Fruit fly (Drosophila melanogaster) Kc167 (cell line): ENCODE measurements around the gene CG9698.

ENCODE experiments used
- Myc ChIP-seq: fragments of >200 bp; optimal IDR thresholded peaks from 2 replicates; lab custom pipeline; 2017; ENCODE audit warnings: missing external identifiers
- Sin3A ChIP-seq: fragments of >200 bp; optimal IDR thresholded peaks from 2 replicates; lab custom pipeline; 2018; ENCODE audit warnings: missing external identifiers
- h ChIP-seq: fragments of >200 bp; optimal IDR thresholded peaks from 3 replicates; lab custom pipeline; 2018; ENCODE audit warnings: missing external identifiers
- insv ChIP-seq: fragments of >200 bp; optimal IDR thresholded peaks from 3 replicates; lab custom pipeline; 2018; ENCODE audit warnings: missing external identifiers
- psq ChIP-seq: fragments of >200 bp; optimal IDR thresholded peaks from 2 replicates; lab custom pipeline; 2017; ENCODE audit warnings: missing external identifiers
- ttk ChIP-seq: sonication (Bioruptor generic); optimal IDR thresholded peaks from 2 replicates; lab custom pipeline; 2017; ENCODE audit warnings: missing external identifiers

CG9698 gene

DNA sequence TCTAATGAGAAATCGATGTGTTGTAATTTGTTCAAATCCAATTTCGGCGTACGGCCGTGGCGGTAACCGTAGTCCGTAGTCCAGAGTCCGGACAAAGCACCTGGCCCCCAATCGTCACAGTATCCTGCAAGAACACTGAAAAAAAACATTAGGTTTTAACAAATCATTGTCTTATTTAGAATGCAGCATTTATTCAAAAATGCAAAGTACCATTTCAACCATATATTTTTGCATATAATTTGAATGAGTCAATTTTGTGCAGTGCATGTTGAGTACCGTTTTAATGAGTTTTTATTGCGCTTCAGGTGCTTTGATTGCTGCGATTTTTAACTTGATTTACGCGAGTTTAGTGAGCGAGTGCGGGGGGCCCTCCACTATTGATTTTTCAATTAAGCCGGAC is 46.6 kb downstream of the CG9698 start:
- TF ChIP-seq Myc (lab: Kevin White, UChicago): no peak
- TF ChIP-seq ttk: no peak
- TF ChIP-seq psq (lab: Kevin White, UChicago): no peak
- no peak for TF ChIP-seq h
- no peak for TF ChIP-seq Sin3A (lab: Kevin White, UChicago)
- TF ChIP-seq insv (lab: Kevin White, UChicago): no peak

DNA sequence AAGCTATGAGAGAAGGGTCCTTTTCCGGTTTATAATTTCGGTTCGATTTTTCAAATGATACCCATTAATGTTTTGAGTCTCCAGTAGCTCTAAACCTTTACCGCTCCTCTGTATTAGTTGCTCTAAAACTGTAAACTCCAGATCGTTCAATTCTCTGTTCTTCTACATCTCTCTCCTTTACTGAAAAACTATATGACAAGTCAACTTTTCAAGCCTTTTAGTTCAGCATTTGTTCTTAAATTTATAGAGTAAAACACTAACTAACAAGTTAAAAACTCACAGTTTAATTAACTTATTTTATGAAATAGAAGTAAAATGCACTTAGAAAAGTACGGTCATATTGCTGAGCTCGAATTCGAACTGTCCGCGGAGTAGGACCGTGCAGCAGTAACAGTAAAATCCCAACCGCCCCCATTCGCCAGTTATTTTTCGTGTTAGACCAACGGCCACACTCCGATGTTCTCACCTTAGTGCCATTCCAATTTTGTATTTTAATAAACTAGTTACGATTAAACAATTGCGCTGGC is 48.2 kb downstream of the CG9698 start:
- no peak for TF ChIP-seq insv (lab: Kevin White, UChicago)
- no peak for TF ChIP-seq h
- no peak for TF ChIP-seq Myc (lab: Kevin White, UChicago)
- TF ChIP-seq psq (lab: Kevin White, UChicago): no peak
- TF ChIP-seq Sin3A (lab: Kevin White, UChicago): no peak
- TF ChIP-seq ttk: no peak

DNA sequence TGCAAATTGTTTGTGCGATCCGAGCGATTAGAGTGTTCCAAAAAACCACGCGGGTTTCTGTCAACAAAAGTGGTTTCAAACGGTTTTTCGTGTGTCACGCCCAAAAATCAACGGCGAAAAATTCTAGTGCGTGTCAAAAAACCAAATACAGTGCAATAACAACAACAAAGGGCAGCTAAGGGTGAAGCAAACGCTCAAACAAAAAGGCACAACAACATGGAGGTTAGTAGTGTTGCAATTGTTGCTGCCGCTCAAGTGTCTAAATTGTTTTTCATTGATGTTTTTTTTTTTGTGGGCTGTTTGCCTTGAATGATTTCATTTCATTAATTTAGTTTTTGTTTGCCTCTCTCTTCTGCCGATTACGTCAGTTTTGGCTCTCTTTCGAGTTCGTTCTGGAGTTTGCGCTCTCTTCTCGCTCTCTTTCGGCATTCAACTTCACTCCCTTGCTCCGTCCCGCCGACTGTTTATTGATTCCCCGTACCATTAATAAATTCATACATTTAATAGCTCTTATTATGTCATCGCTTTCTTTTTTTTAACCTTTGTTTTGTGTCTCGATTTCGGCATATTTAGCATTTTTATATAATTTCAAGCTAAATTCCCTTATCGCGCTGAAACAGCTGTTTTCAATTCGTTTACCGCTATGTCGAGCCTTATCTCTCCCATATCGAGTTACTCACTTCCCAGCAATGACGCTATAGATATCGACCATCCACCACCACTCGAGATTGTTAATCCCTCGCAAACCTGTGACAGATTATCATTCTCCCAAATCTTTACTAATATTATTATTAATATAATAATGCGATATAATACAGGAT is 48.9 kb downstream of the CG9698 start:
- TF ChIP-seq Myc (lab: Kevin White, UChicago) (no peak), psq (lab: Kevin White, UChicago) (no peak), h (no peak), Sin3A (lab: Kevin White, UChicago) (no peak), insv (lab: Kevin White, UChicago) (no peak), ttk (no peak)

DNA sequence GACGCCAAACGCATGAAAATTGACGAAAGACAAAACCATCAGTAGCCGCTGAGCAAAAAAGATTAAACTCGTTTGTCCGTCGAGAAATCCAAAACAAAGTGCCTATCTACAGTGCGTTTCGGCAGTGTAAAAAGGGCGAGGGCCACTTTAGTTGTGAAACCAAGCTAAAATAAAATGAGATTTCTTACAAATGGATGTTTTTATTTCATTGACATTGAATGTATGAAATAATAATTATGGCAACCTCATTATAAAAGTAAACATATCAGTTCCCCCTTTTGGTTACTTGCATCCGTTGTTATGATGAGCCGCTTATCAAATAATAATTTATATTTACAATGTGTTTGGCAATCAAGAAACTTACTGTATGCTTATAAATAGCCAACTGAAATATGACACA is 49.9 kb downstream of the CG9698 start:
- TF ChIP-seq h (no peak), Myc (lab: Kevin White, UChicago) (no peak), psq (lab: Kevin White, UChicago) (no peak), Sin3A (lab: Kevin White, UChicago) (no peak), ttk (no peak), insv (lab: Kevin White, UChicago) (no peak)

DNA sequence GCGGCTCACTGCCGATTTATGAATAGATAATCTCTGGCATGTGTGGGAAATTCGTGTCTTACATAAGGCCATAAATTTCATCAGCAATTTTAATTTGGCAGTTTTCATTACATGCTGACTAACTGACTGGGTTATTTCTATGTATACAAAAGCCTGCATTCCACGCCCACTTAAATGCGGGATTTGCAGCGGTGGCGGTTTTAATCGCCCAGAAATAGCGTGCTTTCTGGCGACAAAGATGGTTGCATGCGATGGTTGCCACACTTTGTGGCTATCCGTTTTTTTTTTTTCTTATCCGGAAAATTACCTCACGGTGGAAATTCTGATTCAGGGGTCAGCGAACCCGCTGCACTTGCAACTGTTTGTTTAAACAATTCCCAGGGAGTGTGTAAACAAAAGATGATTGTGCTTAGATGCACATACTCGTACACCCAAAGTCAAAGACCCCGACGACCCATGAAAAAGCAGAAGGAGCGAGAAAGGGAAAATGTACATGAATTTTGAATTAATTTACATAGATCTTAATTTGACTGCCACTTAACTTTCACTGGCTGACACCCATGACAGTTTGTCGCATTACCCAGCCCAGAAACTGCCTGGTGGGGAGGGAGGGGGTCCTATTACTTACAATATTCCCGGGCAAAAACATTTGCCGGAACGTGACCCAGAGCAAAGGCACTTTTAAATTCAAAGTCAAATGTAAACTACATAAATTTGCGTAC is 51.8 kb downstream of the CG9698 start:
- no peak for TF ChIP-seq h
- no peak for TF ChIP-seq insv (lab: Kevin White, UChicago)
- TF ChIP-seq psq (lab: Kevin White, UChicago): no peak
- no peak for TF ChIP-seq Sin3A (lab: Kevin White, UChicago)
- no peak for TF ChIP-seq ttk
- TF ChIP-seq Myc (lab: Kevin White, UChicago): no peak
